Worm (Caenorhabditis elegans): Measurements from ENCODE around the gene cku-70.

The cku-70 gene

DNA sequence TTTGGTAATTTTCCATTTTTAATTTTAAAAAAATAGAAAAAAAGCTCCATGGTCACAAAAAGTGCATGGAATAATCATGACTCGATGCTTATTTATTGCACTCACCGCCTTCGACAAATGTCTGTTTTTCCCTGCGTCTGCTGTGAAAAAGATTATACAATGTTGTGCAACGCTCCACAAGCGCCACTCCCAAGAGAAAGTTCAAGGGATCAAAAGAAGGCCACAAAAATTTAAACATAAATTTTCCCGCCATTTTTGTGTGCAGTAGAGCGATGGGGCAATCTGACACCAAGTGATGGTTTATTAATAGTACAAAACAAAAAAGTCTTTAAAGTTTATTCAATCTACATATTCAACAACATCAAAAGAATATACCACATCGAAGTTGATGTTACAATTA, 15.7 kb upstream of the cku-70 start, which contains the start of gene fbxa-128 (continued):
- TF ChIP-seq elt-1 (tag; optimal IDR thresholded peaks at IDR 0.05) (no peak), nhr-43 (tag; optimal IDR thresholded peaks at IDR 0.05; ENCODE audit: poor library complexity, severe bottlenecking) (no peak), nhr-76 (tag; optimal IDR thresholded peaks at IDR 0.05) (no peak), eor-1 (tag; optimal IDR thresholded peaks at IDR 0.05) (no peak), elt-2 (tag; optimal IDR thresholded peaks at IDR 0.05) (peak; percentile 47)

DNA sequence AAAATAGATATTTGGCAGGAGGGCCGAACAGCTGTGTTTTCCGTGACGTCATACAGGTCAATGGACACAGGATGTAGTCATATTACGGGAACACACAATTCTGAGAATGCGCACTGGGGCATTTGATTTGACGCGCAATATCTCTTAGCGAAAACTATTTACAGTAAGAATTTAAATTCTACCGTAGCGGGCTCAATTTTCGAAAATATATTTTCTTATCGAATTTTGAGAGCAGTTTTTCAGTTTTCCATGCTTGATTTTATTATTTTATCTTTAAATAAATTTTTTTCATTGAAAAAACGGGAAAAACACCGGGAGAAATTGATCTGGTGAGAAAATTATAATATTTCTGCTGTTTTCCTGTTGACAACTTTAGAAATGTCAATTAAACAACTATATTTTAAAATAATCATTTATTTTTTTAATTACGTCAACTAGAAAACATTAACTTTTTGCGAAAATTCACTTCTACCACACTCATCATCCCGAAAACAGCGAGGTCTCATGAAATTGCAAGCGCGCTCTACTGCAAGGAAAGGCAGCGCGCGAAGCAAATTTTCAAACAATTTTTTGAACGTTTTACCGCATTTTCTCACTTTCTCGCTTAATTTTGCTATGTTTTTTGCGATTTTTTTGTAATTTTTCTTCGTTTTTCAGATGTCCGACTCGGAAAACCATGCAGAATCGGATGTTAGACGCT, 12.7 kb upstream of the cku-70 start, which contains the start of the genes Y47D3A.1 and pola-1:
TSS of gene Y47D3A.1 (minus strand) at position 51 of the 700 bp plus-strand sequence.
TSS of gene pola-1 (plus strand) at position 658 of the 700 bp plus-strand sequence.
- no peak for TF ChIP-seq elt-1 (tag; optimal IDR thresholded peaks at IDR 0.05)
- no peak for TF ChIP-seq zag-1 (tag; optimal IDR thresholded peaks at IDR 0.05)
- TF ChIP-seq ceh-28 (tag; optimal IDR thresholded peaks at IDR 0.05) = peak; percentile 20
- peak; percentile 52 for TF ChIP-seq elt-2 (tag; optimal IDR thresholded peaks at IDR 0.05)
- TF ChIP-seq jun-1 (tag; optimal IDR thresholded peaks at IDR 0.05) = peak; percentile 43
- no peak for TF ChIP-seq daf-12 (tag; optimal IDR thresholded peaks at IDR 0.05)
- TF ChIP-seq ZK546.5 (tag; optimal IDR thresholded peaks at IDR 0.05) = no peak
- no peak for TF ChIP-seq nhr-12 (tag; optimal IDR thresholded peaks at IDR 0.05)
- peak; percentile 53 for TF ChIP-seq snpc-4 (tag; optimal IDR thresholded peaks at IDR 0.05)
- TF ChIP-seq nhr-28 (tag; optimal IDR thresholded peaks at IDR 0.05) = no peak
- no peak for TF ChIP-seq ztf-11 (tag; optimal IDR thresholded peaks at IDR 0.05)
- TF ChIP-seq egl-27 (tag; optimal IDR thresholded peaks at IDR 0.05) = no peak
- TF ChIP-seq mdl-1 (tag; optimal IDR thresholded peaks at IDR 0.05) = no peak
- TF ChIP-seq pqm-1 (tag; optimal IDR thresholded peaks at IDR 0.05) = peak; percentile 17
- TF ChIP-seq ztf-4 (tag; optimal IDR thresholded peaks at IDR 0.05) = no peak
- no peak for TF ChIP-seq fkh-2 (tag; optimal IDR thresholded peaks at IDR 0.05)
- TF ChIP-seq ama-1 (optimal IDR thresholded peaks at IDR 0.05) = no peak
- TF ChIP-seq eor-1 (tag; optimal IDR thresholded peaks at IDR 0.05) = no peak
- TF ChIP-seq nhr-25 (tag; optimal IDR thresholded peaks at IDR 0.05) = peak; percentile 80
- no peak for TF ChIP-seq ceh-16 (tag; optimal IDR thresholded peaks at IDR 0.05)
- no peak for TF ChIP-seq ceh-9 (tag; optimal IDR thresholded peaks at IDR 0.05)
- TF ChIP-seq mml-1 (tag; optimal IDR thresholded peaks at IDR 0.05) = no peak
- TF ChIP-seq fos-1 (tag; optimal IDR thresholded peaks at IDR 0.05) = no peak
- peak; percentile 58 for TF ChIP-seq nhr-43 (tag; optimal IDR thresholded peaks at IDR 0.05; ENCODE audit: poor library complexity, severe bottlenecking)
- no peak for TF ChIP-seq nhr-67 (tag; optimal IDR thresholded peaks at IDR 0.05)
- TF ChIP-seq nhr-237 (tag; optimal IDR thresholded peaks at IDR 0.05) = no peak
- TF ChIP-seq nhr-77 (tag; optimal IDR thresholded peaks at IDR 0.05) = no peak
- no peak for TF ChIP-seq ceh-82 (tag; optimal IDR thresholded peaks at IDR 0.05)
- TF ChIP-seq nhr-76 (tag; optimal IDR thresholded peaks at IDR 0.05) = no peak
- no peak for TF ChIP-seq elt-3 (tag; optimal IDR thresholded peaks at IDR 0.05)
- TF ChIP-seq pha-4 (tag; optimal IDR thresholded peaks at IDR 0.05) = peak; percentile 84
- TF ChIP-seq sea-2 (GFP tag; optimal IDR thresholded peaks at IDR 0.05) = no peak
- peak; percentile 39 for TF ChIP-seq R02D3.7 (tag; optimal IDR thresholded peaks at IDR 0.05)
- TF ChIP-seq tbx-2 (tag; optimal IDR thresholded peaks at IDR 0.05) = no peak
- no peak for TF ChIP-seq lsy-12 (tag; optimal IDR thresholded peaks at IDR 0.05)
- peak; percentile 82 for TF ChIP-seq nfya-1 (tag; optimal IDR thresholded peaks at IDR 0.05; ENCODE audit: insufficient read depth)
- TF ChIP-seq aly-2 (tag; optimal IDR thresholded peaks at IDR 0.05) = no peak
- TF ChIP-seq fkh-10 (GFP tag; optimal IDR thresholded peaks at IDR 0.05) = peak; percentile 27
- peak; percentile 51 for TF ChIP-seq egl-5 (tag; optimal IDR thresholded peaks at IDR 0.05)
- TF ChIP-seq hmg-11 (tag; optimal IDR thresholded peaks at IDR 0.05) = peak; percentile 36
- no peak for TF ChIP-seq unc-62 (GFP tag; optimal IDR thresholded peaks at IDR 0.05)
- TF ChIP-seq nhr-11 (tag; optimal IDR thresholded peaks at IDR 0.05) = no peak
- peak; percentile 93 for TF ChIP-seq lin-15B (tag; optimal IDR thresholded peaks at IDR 0.05)
- peak; percentile 89 for TF ChIP-seq nhr-23 (tag; optimal IDR thresholded peaks at IDR 0.05)
- TF ChIP-seq unc-39 (tag; optimal IDR thresholded peaks at IDR 0.05) = no peak
- TF ChIP-seq skn-1 (tag; optimal IDR thresholded peaks at IDR 0.05) = peak; percentile 67
- TF ChIP-seq lin-39 (tag; optimal IDR thresholded peaks at IDR 0.05) = peak; percentile 45
